Fruit fly (Drosophila melanogaster) whole organism, embryonic: ENCODE measurements around the gene PH4alphaSG2.
A peak's percentile ranks its signal among the peaks of the same experiment; 100 is the strongest.

Experiments
- Ada2b ChIP-seq: fragments of 200-800 bp; sonication (Bioruptor generic); IDR thresholded peaks from 2 replicates; pipeline ENCODE4 v1.3.6; 2022; ENCODE audit warnings: missing biosample characterization, missing genetic modification characterization
- Atf6 ChIP-seq: fragments of 200-800 bp; sonication (Bioruptor generic); IDR thresholded peaks from 2 replicates; pipeline ENCODE4 v1.3.6; 2022; ENCODE audit warnings: missing biosample characterization, missing genetic modification characterization
- Blimp-1 ChIP-seq: fragments of 200-800 bp; sonication (Bioruptor generic); optimal IDR thresholded peaks from 3 replicates; lab custom pipeline; 2018; ENCODE audit warnings: missing biosample characterization, missing genetic modification characterization, mild to moderate bottlenecking, moderate library complexity, missing genetic modification reagents
- CG10366 ChIP-seq: fragments of 200-800 bp; sonication (Bioruptor generic); IDR thresholded peaks from 2 replicates; pipeline ENCODE4 v1.3.6; 2022; ENCODE audit warnings: missing biosample characterization, missing genetic modification characterization
- CG10959 ChIP-seq: fragments of 200-800 bp; sonication (Bioruptor generic); IDR thresholded peaks from 2 replicates; pipeline ENCODE4 v1.3.6; 2022; ENCODE audit warnings: missing biosample characterization, missing genetic modification characterization
- CG11456 ChIP-seq: fragments of 200-800 bp; sonication (Bioruptor generic); IDR thresholded peaks from 3 replicates; pipeline ENCODE4 v1.3.6; 2022; ENCODE audit warnings: missing biosample characterization, missing genetic modification characterization
- CG11696 ChIP-seq: fragments of 200-800 bp; sonication (Bioruptor generic); IDR thresholded peaks from 2 replicates; pipeline ENCODE4 v1.3.6; 2022; ENCODE audit warnings: missing biosample characterization, missing genetic modification characterization
- CG12942 ChIP-seq: fragments of 200-800 bp; sonication (Bioruptor generic); optimal IDR thresholded peaks from 3 replicates; lab custom pipeline; 2016; ENCODE audit warnings: missing biosample characterization, missing genetic modification characterization
- CG1529 ChIP-seq: fragments of 200-800 bp; sonication (Bioruptor generic); optimal IDR thresholded peaks from 3 replicates; lab custom pipeline; 2018; ENCODE audit warnings: missing biosample characterization, missing genetic modification characterization
- CG15514 ChIP-seq: fragments of 200-800 bp; sonication (Bioruptor generic); optimal IDR thresholded peaks from 3 replicates; lab custom pipeline; 2017; ENCODE audit warnings: missing biosample characterization, missing genetic modification characterization, mild to moderate bottlenecking, moderate library complexity, missing genetic modification reagents
- CG17186 ChIP-seq: fragments of 200-800 bp; sonication (Bioruptor generic); optimal IDR thresholded peaks from 3 replicates; lab custom pipeline; 2017; ENCODE audit warnings: missing biosample characterization, missing genetic modification reagents, missing genetic modification characterization
- CG18011 ChIP-seq: fragments of 200-800 bp; sonication (Bioruptor generic); optimal IDR thresholded peaks from 2 replicates; lab custom pipeline; 2017; ENCODE audit warnings: missing biosample characterization, missing genetic modification characterization, mild to moderate bottlenecking, moderate library complexity, missing genotype
- CG1832 ChIP-seq: fragments of 200-800 bp; sonication (Bioruptor generic); optimal IDR thresholded peaks from 2 replicates; lab custom pipeline; 2017; ENCODE audit warnings: missing biosample characterization, mild to moderate bottlenecking, missing genetic modification characterization, inconsistent platforms
- CG2199 ChIP-seq: fragments of 200-800 bp; sonication (Bioruptor generic); IDR thresholded peaks from 3 replicates; pipeline ENCODE4 v1.3.6; 2022; ENCODE audit warnings: missing biosample characterization, missing genetic modification characterization
- CG2678 ChIP-seq: fragments of 200-800 bp; sonication (Bioruptor generic); optimal IDR thresholded peaks from 3 replicates; lab custom pipeline; 2019; ENCODE audit warnings: missing biosample characterization, mild to moderate bottlenecking, missing genetic modification characterization, moderate library complexity
- CG2889 ChIP-seq: fragments of 200-800 bp; sonication (Bioruptor generic); IDR thresholded peaks from 3 replicates; pipeline ENCODE4 v1.3.6; 2022; ENCODE audit warnings: missing biosample characterization, missing genetic modification characterization
- CG3407 ChIP-seq: fragments of 200-800 bp; sonication (Bioruptor generic); optimal IDR thresholded peaks from 2 replicates; lab custom pipeline; 2018; ENCODE audit warnings: missing biosample characterization, mild to moderate bottlenecking, missing genetic modification characterization
- CG43689 ChIP-seq: fragments of 200-800 bp; sonication (Bioruptor generic); IDR thresholded peaks from 2 replicates; pipeline ENCODE4 v1.3.6; 2022; ENCODE audit warnings: missing biosample characterization, missing genetic modification characterization
- CG7963 ChIP-seq: fragments of 200-800 bp; sonication (Bioruptor generic); IDR thresholded peaks from 3 replicates; pipeline ENCODE4 v1.3.6; 2022; ENCODE audit warnings: missing biosample characterization, missing genetic modification characterization; ENCODE audit not compliant: partially characterized antibody
- CG9797 ChIP-seq: fragments of 200-800 bp; sonication (Bioruptor generic); optimal IDR thresholded peaks from 3 replicates; lab custom pipeline; 2018; ENCODE audit warnings: missing biosample characterization, mild to moderate bottlenecking, missing genetic modification characterization
- CG9932 ChIP-seq: fragments of 200-800 bp; sonication (Bioruptor generic); IDR thresholded peaks from 2 replicates; pipeline ENCODE4 v1.3.6; 2022; ENCODE audit warnings: missing biosample characterization, missing genetic modification characterization
- CHES-1-like ChIP-seq: fragments of 200-800 bp; sonication (Bioruptor generic); optimal IDR thresholded peaks from 2 replicates; lab custom pipeline; 2016; ENCODE audit warnings: missing biosample characterization, missing genetic modification characterization
- CoRest ChIP-seq: fragments of 200-800 bp; sonication (Bioruptor generic); optimal IDR thresholded peaks from 3 replicates; lab custom pipeline; 2018; ENCODE audit warnings: missing biosample characterization, mild to moderate bottlenecking, missing genetic modification characterization, moderate library complexity
- Dbx ChIP-seq: fragments of 200-800 bp; sonication (Bioruptor generic); IDR thresholded peaks from 3 replicates; pipeline ENCODE4 v1.3.6; 2022; ENCODE audit warnings: missing biosample characterization, missing genetic modification characterization
- Dp ChIP-seq: fragments of 200-800 bp; sonication (Bioruptor generic); optimal IDR thresholded peaks from 2 replicates; lab custom pipeline; 2018; ENCODE audit warnings: missing biosample characterization, mild to moderate bottlenecking, missing genetic modification characterization, moderate library complexity
- Gsc ChIP-seq: fragments of 200-800 bp; sonication (Bioruptor generic); IDR thresholded peaks from 2 replicates; pipeline ENCODE4 v1.3.6; 2022; ENCODE audit warnings: missing biosample characterization, missing genetic modification characterization
- Hr78 ChIP-seq, 2 experiments: fragments of 200-800 bp in 1 of 2; fragments of >200 bp in 1 of 2; sonication (Bioruptor generic) in 1 of 2; optimal IDR thresholded peaks; 2 replicates each; lab custom pipeline; 2017 to 2019; ENCODE audit warnings: missing biosample characterization in 2 of 2, missing genetic modification characterization in 2 of 2, mild to moderate bottlenecking in 1 of 2, moderate library complexity in 1 of 2
- MTF-1 ChIP-seq: fragments of 200-800 bp; sonication (Bioruptor generic); optimal IDR thresholded peaks from 2 replicates; lab custom pipeline; 2018; ENCODE audit warnings: missing biosample characterization, mild to moderate bottlenecking, missing genetic modification characterization, borderline replicate concordance
- Mad ChIP-seq: fragments of 200-800 bp; sonication (Bioruptor generic); optimal IDR thresholded peaks from 2 replicates; lab custom pipeline; 2016; ENCODE audit warnings: missing biosample characterization, missing genetic modification characterization
- Med ChIP-seq: fragments of 200-800 bp; sonication (Bioruptor generic); peaks from one replicate; lab custom pipeline; 2016; ENCODE audit warnings: missing biosample characterization, missing genetic modification characterization, mild to moderate bottlenecking, inconsistent platforms, moderate library complexity
- Mrtf ChIP-seq: fragments of 200-800 bp; sonication (Bioruptor generic); IDR thresholded peaks from 3 replicates; pipeline ENCODE4 v1.3.6; 2022; ENCODE audit warnings: missing biosample characterization, missing genetic modification characterization
- Xrp1 ChIP-seq: fragments of 200-800 bp; sonication (Bioruptor generic); IDR thresholded peaks from 2 replicates; pipeline ENCODE4 v1.3.6; 2022; ENCODE audit warnings: missing biosample characterization, missing genetic modification characterization
- chif ChIP-seq, 2 experiments: fragments of 200-800 bp; sonication (Bioruptor generic); optimal IDR thresholded peaks; 3 replicates each; lab custom pipeline; 2016; ENCODE audit warnings: missing biosample characterization in 2 of 2, missing genetic modification characterization in 2 of 2
- ci ChIP-seq: fragments of 200-800 bp; sonication (Bioruptor generic); IDR thresholded peaks from 3 replicates; pipeline ENCODE4 v1.3.6; 2022; ENCODE audit warnings: missing biosample characterization, missing genetic modification characterization
- crp ChIP-seq, 2 experiments: fragments of 200-800 bp; sonication (Bioruptor generic); optimal IDR thresholded peaks; 2 replicates in 1 of 2; 3 replicates in 1 of 2; lab custom pipeline; 2017; ENCODE audit warnings: missing biosample characterization in 2 of 2, missing genetic modification characterization in 2 of 2, mild to moderate bottlenecking in 1 of 2, moderate library complexity in 1 of 2
- fd64A ChIP-seq: fragments of 200-800 bp; sonication (Bioruptor generic); optimal IDR thresholded peaks from 3 replicates; lab custom pipeline; 2018; ENCODE audit warnings: missing biosample characterization, mild to moderate bottlenecking, missing genetic modification characterization
- inv ChIP-seq: fragments of 200-800 bp; sonication (Bioruptor generic); IDR thresholded peaks from 2 replicates; pipeline ENCODE4 v1.3.6; 2022; ENCODE audit warnings: missing biosample characterization, missing genetic modification characterization; ENCODE audit not compliant: partially characterized antibody
- klu ChIP-seq: fragments of 200-800 bp; sonication (Bioruptor generic); IDR thresholded peaks from 2 replicates; pipeline ENCODE4 v1.3.6; 2022; ENCODE audit warnings: missing biosample characterization, missing genetic modification characterization
- lbe ChIP-seq: fragments of 200-800 bp; sonication (Bioruptor generic); optimal IDR thresholded peaks from 2 replicates; lab custom pipeline; 2016; ENCODE audit warnings: missing biosample characterization, mild to moderate bottlenecking, missing genetic modification characterization
- nerfin-2 ChIP-seq: fragments of 200-800 bp; sonication (Bioruptor generic); IDR thresholded peaks from 2 replicates; pipeline ENCODE4 v1.3.6; 2022; ENCODE audit warnings: missing biosample characterization, missing genetic modification characterization; ENCODE audit not compliant: partially characterized antibody
- org-1 ChIP-seq: fragments of 200-800 bp; sonication (Bioruptor generic); optimal IDR thresholded peaks from 2 replicates; lab custom pipeline; 2017; ENCODE audit warnings: missing biosample characterization, missing genetic modification characterization
- peb ChIP-seq: fragments of 200-800 bp; sonication (Bioruptor generic); IDR thresholded peaks from 2 replicates; pipeline ENCODE4 v1.3.6; 2022; ENCODE audit warnings: missing biosample characterization, missing genetic modification characterization
- scrt ChIP-seq: fragments of 200-800 bp; sonication (Bioruptor generic); optimal IDR thresholded peaks from 2 replicates; lab custom pipeline; 2018; ENCODE audit warnings: missing biosample characterization, mild to moderate bottlenecking, missing genetic modification characterization, moderate library complexity
- seq ChIP-seq: fragments of 200-800 bp; sonication (Bioruptor generic); IDR thresholded peaks from 2 replicates; pipeline ENCODE4 v1.3.6; 2022; ENCODE audit warnings: missing biosample characterization, missing genetic modification characterization
- sima ChIP-seq: fragments of 200-800 bp; sonication (Bioruptor generic); optimal IDR thresholded peaks from 2 replicates; lab custom pipeline; 2016; ENCODE audit warnings: missing biosample characterization, missing genetic modification characterization
- so ChIP-seq: fragments of 200-800 bp; sonication (Bioruptor generic); IDR thresholded peaks from 3 replicates; pipeline ENCODE4 v1.3.6; 2022; ENCODE audit warnings: missing biosample characterization, missing genetic modification characterization
- tna ChIP-seq: fragments of 200-800 bp; sonication (Bioruptor generic); IDR thresholded peaks from 2 replicates; pipeline ENCODE4 v1.3.6; 2022; ENCODE audit warnings: missing biosample characterization, missing genetic modification characterization; ENCODE audit not compliant: partially characterized antibody
- toy ChIP-seq: fragments of 200-800 bp; sonication (Bioruptor generic); IDR thresholded peaks from 2 replicates; pipeline ENCODE4 v1.3.6; 2022; ENCODE audit warnings: missing biosample characterization, missing genetic modification characterization
- vvl ChIP-seq: fragments of 200-800 bp; sonication (Bioruptor generic); IDR thresholded peaks from 2 replicates; pipeline ENCODE4 v1.3.6; 2022; ENCODE audit warnings: missing biosample characterization, missing genetic modification characterization
- zf30C ChIP-seq: fragments of 200-800 bp; sonication (Bioruptor generic); optimal IDR thresholded peaks from 3 replicates; lab custom pipeline; 2018; ENCODE audit warnings: missing biosample characterization, mild to moderate bottlenecking, missing genetic modification characterization
- zfh1 ChIP-seq: fragments of 200-800 bp; sonication (Bioruptor generic); IDR thresholded peaks from 3 replicates; pipeline ENCODE4 v1.3.6; 2022; ENCODE audit warnings: missing biosample characterization, missing genetic modification characterization

PH4alphaSG2 gene

DNA sequence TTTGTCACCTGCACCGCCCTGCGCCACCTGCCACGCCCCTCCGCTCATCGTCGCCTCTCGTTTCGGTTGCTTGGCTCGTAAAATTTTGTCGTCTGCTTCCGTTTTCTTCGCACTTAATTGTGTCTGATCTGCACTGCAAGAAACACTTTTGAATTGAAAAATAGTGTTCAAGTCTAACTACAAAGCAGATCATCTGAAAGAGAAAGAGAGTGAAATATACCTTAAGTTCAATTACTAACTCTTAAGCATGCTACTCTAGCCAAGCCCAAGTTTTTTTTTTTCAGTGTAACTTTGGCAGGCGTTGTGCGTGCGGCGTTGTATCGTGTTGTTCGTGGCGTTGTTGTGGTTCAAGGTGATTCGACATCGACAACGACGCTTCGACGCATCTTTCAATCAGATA, 50.3 kb downstream of the PH4alphaSG2 start (continued):
- TF ChIP-seq CG18011 (GFP tag; lab: Kevin White, UChicago), result peak; percentile 69
- peak in 1 of 2 experiments; percentile 77 for TF ChIP-seq Hr78 (GFP tag; optimal IDR thresholded peaks at IDR 0.05; lab: Kevin White, UChicago)
- peak; percentile 86 for TF ChIP-seq klu
- TF ChIP-seq CG9797 (GFP tag; lab: Kevin White, UChicago), result no peak
- TF ChIP-seq scrt (GFP tag; lab: Kevin White, UChicago), result peak; percentile 87
- TF ChIP-seq ci (GFP tag; lab: Robert Waterston, UW), result peak; percentile 96
- peak; percentile 91 for TF ChIP-seq CG12942 (GFP tag; lab: Kevin White, UChicago)
- TF ChIP-seq CHES-1-like (GFP tag; lab: Kevin White, UChicago), result peak; percentile 89
- peak; percentile 67 for TF ChIP-seq toy (GFP tag; lab: Robert Waterston, UW)
- TF ChIP-seq Med (GFP tag; lab: Kevin White, UChicago), result peak; percentile 99
- TF ChIP-seq Dp, result no peak
- peak; percentile 92 for TF ChIP-seq seq (GFP tag; lab: Robert Waterston, UW)
- TF ChIP-seq org-1 (GFP tag; lab: Kevin White, UChicago), result peak; percentile 93
- TF ChIP-seq zf30C (GFP tag; lab: Kevin White, UChicago), result peak; percentile 58
- TF ChIP-seq zfh1 (GFP tag; lab: Robert Waterston, UW), result peak; percentile 93
- peak; percentile 89 for TF ChIP-seq Blimp-1 (GFP tag; lab: Kevin White, UChicago)
- TF ChIP-seq CG43689, result peak; percentile 80
- TF ChIP-seq vvl, result peak; percentile 96
- TF ChIP-seq CG10959 (GFP tag; lab: Robert Waterston, UW), result peak; percentile 83
- peak; percentile 92 for TF ChIP-seq CoRest
- TF ChIP-seq CG1529 (GFP tag; lab: Kevin White, UChicago), result peak; percentile 82
- peak in 1 of 2 experiments; percentile 41 for TF ChIP-seq crp (GFP tag; optimal IDR thresholded peaks at IDR 0.05; lab: Kevin White, UChicago)
- TF ChIP-seq Gsc (GFP tag; lab: Robert Waterston, UW), result peak; percentile 87
- peak; percentile 77 for TF ChIP-seq fd64A (GFP tag; lab: Kevin White, UChicago)
- TF ChIP-seq Xrp1 (GFP tag; lab: Robert Waterston, UW), result peak; percentile 87
- TF ChIP-seq so (GFP tag; lab: Robert Waterston, UW), result peak; percentile 93
- no peak for TF ChIP-seq tna (GFP tag; lab: Robert Waterston, UW)
- peak; percentile 84 for TF ChIP-seq MTF-1
- peak; percentile 93 for TF ChIP-seq CG11456
- TF ChIP-seq CG3407 (GFP tag; lab: Kevin White, UChicago), result peak; percentile 83
- TF ChIP-seq CG2889, result peak; percentile 90
- TF ChIP-seq Dbx, result peak; percentile 95
- TF ChIP-seq sima (GFP tag; lab: Kevin White, UChicago), result peak; percentile 81
- peak; percentile 60 for TF ChIP-seq CG17186 (GFP tag; lab: Kevin White, UChicago)
- TF ChIP-seq CG1832 (GFP tag; lab: Kevin White, UChicago), result no peak
- no peak for TF ChIP-seq inv (GFP tag; lab: Robert Waterston, UW)
- TF ChIP-seq Mad, result peak; percentile 88
- peak; percentile 91 for TF ChIP-seq Mrtf (GFP tag; lab: Robert Waterston, UW)
- TF ChIP-seq CG7963, result no peak
- TF ChIP-seq lbe, result no peak
- peak; percentile 82; the same call in 2 of the 3 replicates for TF ChIP-seq CG2199
- peak; percentile 90 for TF ChIP-seq Atf6
- TF ChIP-seq peb, result peak; percentile 77
- TF ChIP-seq CG10366, result peak; percentile 94
- peak; percentile 92 for TF ChIP-seq CG9932 (GFP tag; lab: Robert Waterston, UW)
- TF ChIP-seq chif (GFP tag; optimal IDR thresholded peaks at IDR 0.05; lab: Kevin White, UChicago), result peak; percentile 91 to 92
- TF ChIP-seq CG15514, result peak; percentile 87
- peak; percentile 95 for TF ChIP-seq Ada2b
- TF ChIP-seq CG2678 (tag; lab: Kevin White, UChicago), result peak; percentile 95
- peak; percentile 80 for TF ChIP-seq CG11696 (GFP tag; lab: Robert Waterston, UW)
- no peak for TF ChIP-seq nerfin-2
